Fruit fly (Drosophila melanogaster) whole organism, wandering third instar larva: ENCODE measurements around the gene CG42780.

Source experiments
- CG32264 ChIP-seq: fragments of 200-800 bp; sonication (Bioruptor generic); optimal IDR thresholded peaks from 2 replicates; lab custom pipeline; 2016; ENCODE audit warnings: missing biosample characterization, missing genetic modification characterization
- CG9705 ChIP-seq: fragments of 200-800 bp; sonication (Bioruptor generic); optimal IDR thresholded peaks from 2 replicates; lab custom pipeline; 2018; ENCODE audit warnings: missing biosample characterization, mild to moderate bottlenecking, missing genetic modification characterization
- Dfd ChIP-seq: fragments of >200 bp; optimal IDR thresholded peaks from 2 replicates; lab custom pipeline; 2017; ENCODE audit warnings: missing biosample characterization, missing genetic modification characterization
- GATAd ChIP-seq: sonication (Bioruptor generic); optimal IDR thresholded peaks from 2 replicates; lab custom pipeline; 2016; ENCODE audit warnings: missing biosample characterization, missing genetic modification characterization
- Jra ChIP-seq: sonication (Bioruptor generic); optimal IDR thresholded peaks from 2 replicates; lab custom pipeline; 2016; ENCODE audit warnings: missing biosample characterization, missing genetic modification characterization
- Mio ChIP-seq: sonication (Bioruptor generic); optimal IDR thresholded peaks from 2 replicates; lab custom pipeline; 2016; ENCODE audit warnings: missing biosample characterization, missing genetic modification characterization
- OdsH ChIP-seq: fragments of 200-800 bp; sonication (Bioruptor generic); optimal IDR thresholded peaks from 2 replicates; lab custom pipeline; 2016; ENCODE audit warnings: missing biosample characterization, mild to moderate bottlenecking, missing genetic modification characterization
- Rel ChIP-seq, 2 experiments: fragments of 200-800 bp; sonication (Bioruptor generic) in 1 of 2; optimal IDR thresholded peaks; 2 replicates in 1 of 2; 3 replicates in 1 of 2; lab custom pipeline; 2016 to 2019; ENCODE audit warnings: mild to moderate bottlenecking in 2 of 2, missing biosample characterization in 2 of 2, missing genetic modification characterization in 2 of 2, moderate library complexity in 1 of 2
- Vsx2 ChIP-seq: fragments of 200-300, 225-300 bp; sonication (Bioruptor generic); optimal IDR thresholded peaks from 2 replicates; lab custom pipeline; 2018; ENCODE audit warnings: missing biosample characterization, missing genetic modification characterization; ENCODE audit not compliant: partially characterized antibody
- br ChIP-seq: fragments of 200-800 bp; sonication (Bioruptor generic); optimal IDR thresholded peaks from 2 replicates; lab custom pipeline; 2016; ENCODE audit warnings: missing biosample characterization, missing genetic modification characterization
- brk ChIP-seq: fragments of 200-800 bp; sonication (Bioruptor generic); optimal IDR thresholded peaks from 2 replicates; lab custom pipeline; 2016; ENCODE audit warnings: missing biosample characterization, mild to moderate bottlenecking, missing genetic modification characterization
- dl ChIP-seq, 2 experiments: fragments of 175-275, 200-275 bp in 1 of 2; fragments of 200-275 bp in 1 of 2; sonication (Bioruptor generic); optimal IDR thresholded peaks; lab custom pipeline; 2018; ENCODE audit warnings: mild to moderate bottlenecking in 2 of 2, missing biosample characterization in 2 of 2, missing genetic modification characterization in 2 of 2, moderate library complexity in 2 of 2; ENCODE audit not compliant: partially characterized antibody in 2 of 2, insufficient read depth in 1 of 2
- dmrt93B ChIP-seq: fragments of 200-800 bp; sonication (Bioruptor generic); optimal IDR thresholded peaks from 2 replicates; lab custom pipeline; 2018; ENCODE audit warnings: missing biosample characterization, mild to moderate bottlenecking, missing genetic modification characterization
- dsf ChIP-seq: sonication (Bioruptor generic); optimal IDR thresholded peaks from 2 replicates; lab custom pipeline; 2016; ENCODE audit warnings: missing biosample characterization, missing genetic modification characterization, borderline replicate concordance
- foxo ChIP-seq, 2 experiments: fragments of 200-800 bp; sonication (Bioruptor generic); optimal IDR thresholded peaks; 2 replicates in 1 of 2; 3 replicates in 1 of 2; lab custom pipeline; 2016 to 2017; ENCODE audit warnings: missing biosample characterization in 2 of 2, missing genetic modification characterization in 2 of 2
- fru ChIP-seq: fragments of 200-800 bp; sonication (Bioruptor generic); optimal IDR thresholded peaks from 3 replicates; lab custom pipeline; 2016; ENCODE audit warnings: missing biosample characterization, mild to moderate bottlenecking, missing genetic modification characterization
- h ChIP-seq: fragments of 200-800 bp; sonication (Bioruptor generic); optimal IDR thresholded peaks from 3 replicates; lab custom pipeline; 2016; ENCODE audit warnings: missing biosample characterization, mild to moderate bottlenecking, missing genetic modification characterization
- jim ChIP-seq: fragments of 175-275, 200-325 bp; sonication (Bioruptor generic); optimal IDR thresholded peaks from 2 replicates; lab custom pipeline; 2016; ENCODE audit warnings: missing biosample characterization, mild to moderate bottlenecking, missing genetic modification characterization
- lola ChIP-seq: fragments of >200 bp; optimal IDR thresholded peaks from 2 replicates; lab custom pipeline; 2017; ENCODE audit warnings: missing biosample characterization, missing genetic modification characterization
- pan ChIP-seq: fragments of >200 bp; optimal IDR thresholded peaks from 2 replicates; lab custom pipeline; 2017
- psq ChIP-seq: fragments of 200-800 bp; sonication (Bioruptor generic); optimal IDR thresholded peaks from 3 replicates; lab custom pipeline; 2017; ENCODE audit warnings: missing biosample characterization, mild to moderate bottlenecking, missing genetic modification characterization, moderate library complexity
- rgr ChIP-seq: fragments of 200-800 bp; sonication (Bioruptor generic); optimal IDR thresholded peaks from 3 replicates; lab custom pipeline; 2016; ENCODE audit warnings: missing biosample characterization, mild to moderate bottlenecking, missing genetic modification characterization
- tai ChIP-seq: sonication (Bioruptor generic); optimal IDR thresholded peaks from 2 replicates; lab custom pipeline; 2016; ENCODE audit warnings: missing biosample characterization, missing genetic modification characterization
- usp ChIP-seq: fragments of >200 bp; optimal IDR thresholded peaks from 2 replicates; lab custom pipeline; 2017; ENCODE audit warnings: missing biosample characterization, missing genetic modification characterization
- woc ChIP-seq: sonication (Bioruptor generic); optimal IDR thresholded peaks from 2 replicates; lab custom pipeline; 2016; ENCODE audit warnings: missing biosample characterization, mild to moderate bottlenecking, missing genetic modification characterization

Gene CG42780

dm6 chrX:7319053-7319702 is 12.8 kb downstream of the CG42780 start (continued):
- TF ChIP-seq usp (no peak), jim (GFP tag; lab: Kevin White, UChicago) (no peak), pan (lab: Kevin White, UChicago) (no peak), woc (GFP tag; lab: Kevin White, UChicago) (peak; percentile 67), rgr (GFP tag; lab: Kevin White, UChicago) (peak; percentile 80), br (GFP tag; lab: Kevin White, UChicago) (peak; percentile 82), brk (GFP tag; lab: Kevin White, UChicago) (no peak), tai (peak; percentile 72), Jra (GFP tag; lab: Kevin White, UChicago) (peak; percentile 27), fru (GFP tag; lab: Kevin White, UChicago) (peak; percentile 86), CG32264 (GFP tag; lab: Kevin White, UChicago) (peak; percentile 35), Rel (GFP tag; optimal IDR thresholded peaks at IDR 0.05; lab: Kevin White, UChicago) (no peak), Rel (tag; optimal IDR thresholded peaks at IDR 0.05; lab: Kevin White, UChicago) (no peak), GATAd (GFP tag; lab: Kevin White, UChicago) (no peak), Mio (GFP tag; lab: Kevin White, UChicago) (no peak), foxo (GFP tag; optimal IDR thresholded peaks at IDR 0.05; lab: Kevin White, UChicago) (peak in 1 of 2 experiments; percentile 89), OdsH (GFP tag; lab: Kevin White, UChicago) (peak; percentile 83), dl (GFP tag; optimal IDR thresholded peaks at IDR 0.05; lab: Kevin White, UChicago; ENCODE audit: insufficient read depth in 1 of 2, partially characterized antibody in 2 of 2) (no peak)

- no peak for TF ChIP-seq dmrt93B (GFP tag; lab: Kevin White, UChicago)
- no peak for TF ChIP-seq Vsx2
- no peak for TF ChIP-seq woc (GFP tag; lab: Kevin White, UChicago)
- peak; percentile 87 for TF ChIP-seq psq (GFP tag; lab: Kevin White, UChicago)
- TF ChIP-seq, all 38 proteins: peak for 1
These were observed 13.5 kb downstream of the CG42780 start for dm6 chrX:7318464-7318863.

- TF ChIP-seq Vsx2: no peak
- peak; percentile 23 for TF ChIP-seq br (GFP tag; lab: Kevin White, UChicago)
- TF ChIP-seq OdsH (GFP tag; lab: Kevin White, UChicago): no peak
- TF ChIP-seq Rel (GFP tag; optimal IDR thresholded peaks at IDR 0.05; lab: Kevin White, UChicago): no peak
- TF ChIP-seq Rel (tag; optimal IDR thresholded peaks at IDR 0.05; lab: Kevin White, UChicago): peak; percentile 41
- TF ChIP-seq, all 38 proteins: peak for 2
These were observed 14.5 kb downstream of the CG42780 start for dm6 chrX:7317214-7318210.

dm6 chrX:7315925-7316650 is 15.9 kb downstream of the CG42780 start:
- no peak for TF ChIP-seq Rel (GFP tag; optimal IDR thresholded peaks at IDR 0.05; lab: Kevin White, UChicago)
- peak; percentile 8 for TF ChIP-seq Rel (tag; optimal IDR thresholded peaks at IDR 0.05; lab: Kevin White, UChicago)
- no peak for TF ChIP-seq lola (GFP tag; lab: Kevin White, UChicago)
- TF ChIP-seq h (GFP tag; lab: Kevin White, UChicago): no peak
- TF ChIP-seq Dfd: no peak
- TF ChIP-seq CG9705 (GFP tag; lab: Kevin White, UChicago): no peak

- TF ChIP-seq Mio (GFP tag; lab: Kevin White, UChicago): no peak
- no peak for TF ChIP-seq dsf (GFP tag; lab: Kevin White, UChicago)
These were observed 19.6 kb downstream of the CG42780 start for dm6 chrX:7312406-7312805.
